Worm (Caenorhabditis elegans): ENCODE measurements around the gene grdn-1.

- TF ChIP-seq tab-1 (GFP tag; IDR thresholded peaks at IDR 0.05) (no peak), ref-1 (GFP tag; conservative IDR thresholded peaks at IDR 0.05) (no peak), ztf-29 (GFP tag; IDR thresholded peaks at IDR 0.05) (no peak), flt-1 (GFP tag; IDR thresholded peaks at IDR 0.05) (no peak), ztf-23 (GFP tag; IDR thresholded peaks at IDR 0.05) (no peak), klf-2 (GFP tag; conservative IDR thresholded peaks at IDR 0.05) (no peak), cog-1 (tag; optimal IDR thresholded peaks at IDR 0.05) (no peak), T22C8.4 (GFP tag; IDR thresholded peaks at IDR 0.05) (no peak)
Observed at ce11 chrV:18592448-18592847, at the start of gene grdn-1.

All from whole organism, midembryonic.